Worm (Caenorhabditis elegans) whole organism, L4/young adult: ENCODE measurements around the gene pgp-11.

Source experiments
- W03F9.2 ChIP-seq: fragments of 150-350 bp; optimal IDR thresholded peaks from 2 replicates; lab custom pipeline; 2014; ENCODE audit warnings: missing biosample characterization, missing genetic modification characterization
- dao-5 ChIP-seq: sonication (generic microtip); optimal IDR thresholded peaks from 2 replicates; lab custom pipeline; 2016; ENCODE audit warnings: missing genotype, missing genetic modification characterization, moderate library complexity, missing compliant biosample characterization

ce11 chrII:8037246-8037645 lies 33.2 kb upstream of the pgp-11 start, which contains the start of gene arp-6:
- TF ChIP-seq W03F9.2 (no peak), dao-5 (tag; lab: Kevin White, UChicago) (no peak)
